Worm (Caenorhabditis elegans): ENCODE data around the gene W04B5.8.

Gene W04B5.8

DNA sequence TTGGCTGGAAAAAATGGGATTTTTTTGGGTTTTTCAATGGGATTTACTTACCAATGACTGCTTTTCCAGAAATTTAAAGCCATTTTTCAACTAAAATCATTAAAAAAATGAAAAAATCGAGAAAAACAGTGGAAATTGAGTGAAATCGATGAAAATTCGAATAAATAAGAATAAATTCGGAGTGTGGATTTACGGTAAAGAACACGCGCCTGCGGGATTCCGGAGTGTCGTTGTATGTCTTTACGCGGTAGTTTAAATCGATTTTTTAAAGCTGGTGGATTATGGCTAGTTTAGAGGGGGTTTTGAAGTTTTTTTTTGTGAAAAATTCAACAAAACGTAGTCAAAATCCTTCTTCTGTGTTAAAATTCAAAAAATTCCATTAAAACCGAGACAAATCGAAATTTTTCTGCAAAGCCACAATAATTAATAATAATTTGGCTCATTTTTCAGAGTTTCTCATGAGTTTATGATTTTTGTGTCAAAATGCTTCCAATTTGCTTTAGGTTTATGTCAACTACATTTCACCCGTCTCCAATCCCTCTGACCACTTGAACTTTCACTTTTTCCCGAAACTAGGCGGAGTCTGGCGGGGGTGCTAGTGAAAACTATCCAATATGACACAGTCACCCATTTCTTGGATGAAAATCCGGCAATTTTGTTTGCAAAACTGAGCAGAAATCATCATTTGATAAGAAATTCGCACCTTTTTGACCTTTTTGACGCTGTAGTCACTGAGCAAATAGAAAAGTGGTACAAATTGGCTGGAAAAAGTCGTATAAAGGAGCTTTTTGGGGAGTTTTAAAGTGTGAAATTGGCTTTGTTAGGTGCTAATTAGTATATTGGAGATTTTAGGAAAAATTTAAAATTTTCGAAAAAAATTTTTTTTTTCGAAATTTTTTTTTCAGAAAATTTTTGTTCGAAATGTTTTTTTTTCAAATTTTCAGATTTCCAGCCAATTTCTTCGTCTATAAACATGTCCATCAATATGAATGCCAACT lies 24.7 kb upstream of the W04B5.8 start, which contains the start of the genes cic-1 and strm-1 (continued):
- no peak for TF ChIP-seq cey-2 (tag; optimal IDR thresholded peaks at IDR 0.05; ENCODE audit: borderline replicate concordance, insufficient read depth)
- TF ChIP-seq mxl-3 (GFP tag; optimal IDR thresholded peaks at IDR 0.05) = no peak
- TF ChIP-seq ZK337.2 (GFP tag; IDR thresholded peaks at IDR 0.05) = no peak
- TF ChIP-seq daf-12 (tag; optimal IDR thresholded peaks at IDR 0.05) = no peak
- TF ChIP-seq saeg-2 (GFP tag; IDR thresholded peaks at IDR 0.05) = no peak
- TF ChIP-seq lin-29 (GFP tag; IDR thresholded peaks at IDR 0.05) = no peak
- TF ChIP-seq ceh-32 (tag; optimal IDR thresholded peaks at IDR 0.05; ENCODE audit: poor library complexity) = no peak
- no peak for TF ChIP-seq lim-7 (GFP tag; IDR thresholded peaks at IDR 0.05)
- TF ChIP-seq ctbp-1 (GFP tag; IDR thresholded peaks at IDR 0.05) = no peak
- no peak for TF ChIP-seq ama-1 (optimal IDR thresholded peaks at IDR 0.05)
- no peak for TF ChIP-seq F37D6.2 (tag; optimal IDR thresholded peaks at IDR 0.05)
- TF ChIP-seq dpl-1 (GFP tag; optimal IDR thresholded peaks at IDR 0.05) = peak; percentile 92
- TF ChIP-seq ces-1 (GFP tag; optimal IDR thresholded peaks at IDR 0.05) = no peak
- no peak for TF ChIP-seq mdt-29 (GFP tag; IDR thresholded peaks at IDR 0.05)
- no peak for TF ChIP-seq jun-1 (tag; optimal IDR thresholded peaks at IDR 0.05)
- TF ChIP-seq mes-2 (tag; optimal IDR thresholded peaks at IDR 0.05; ENCODE audit: poor library complexity, severe bottlenecking) = peak; percentile 71
- TF ChIP-seq mdl-1 (tag; optimal IDR thresholded peaks at IDR 0.05) = no peak
- no peak for TF ChIP-seq ztf-11 (tag; optimal IDR thresholded peaks at IDR 0.05)
- TF ChIP-seq lin-38 (GFP tag; IDR thresholded peaks at IDR 0.05) = peak; percentile 51
- TF ChIP-seq tag-97 (GFP tag; IDR thresholded peaks at IDR 0.05) = no peak
- TF ChIP-seq lin-13 (GFP tag; optimal IDR thresholded peaks at IDR 0.05) = no peak
- TF ChIP-seq nhr-48 (tag; optimal IDR thresholded peaks at IDR 0.05) = no peak
- no peak for TF ChIP-seq pqm-1 (tag; optimal IDR thresholded peaks at IDR 0.05)
- TF ChIP-seq zip-2 (tag; optimal IDR thresholded peaks at IDR 0.05) = no peak
- no peak for TF ChIP-seq lin-1 (GFP tag; IDR thresholded peaks at IDR 0.05)
- TF ChIP-seq dve-1 (tag; optimal IDR thresholded peaks at IDR 0.05; ENCODE audit: insufficient read depth) = peak; percentile 26
- TF ChIP-seq arid-1 (GFP tag; conservative IDR thresholded peaks at IDR 0.05) = no peak
- no peak for TF ChIP-seq egl-43 (GFP tag; IDR thresholded peaks at IDR 0.05)
- no peak for TF ChIP-seq nhr-6 (tag; optimal IDR thresholded peaks at IDR 0.05)
- TF ChIP-seq pha-4 (GFP tag; IDR thresholded peaks at IDR 0.05) = no peak
- TF ChIP-seq pha-4 (tag; optimal IDR thresholded peaks at IDR 0.05) = no peak
- no peak for TF ChIP-seq spr-1 (tag; optimal IDR thresholded peaks at IDR 0.05)
- TF ChIP-seq spr-3 (GFP tag; optimal IDR thresholded peaks at IDR 0.05) = no peak
- TF ChIP-seq T20F7.1 (GFP tag; optimal IDR thresholded peaks at IDR 0.05) = peak; percentile 98
- TF ChIP-seq nhr-76 (tag; optimal IDR thresholded peaks at IDR 0.05) = no peak
- peak; percentile 25 for TF ChIP-seq hlh-30 (tag; optimal IDR thresholded peaks at IDR 0.05; ENCODE audit: insufficient read depth)
- peak; percentile 99 for TF ChIP-seq Y48G9A.11 (GFP tag; IDR thresholded peaks at IDR 0.05)
- no peak for TF ChIP-seq egl-27 (tag; optimal IDR thresholded peaks at IDR 0.05)
- TF ChIP-seq T26A8.4 (GFP tag; IDR thresholded peaks at IDR 0.05) = no peak
- no peak for TF ChIP-seq F44E2.7 (GFP tag; IDR thresholded peaks at IDR 0.05)
- TF ChIP-seq madf-9 (GFP tag; conservative IDR thresholded peaks at IDR 0.05) = no peak
- TF ChIP-seq dmd-6 (GFP tag; IDR thresholded peaks at IDR 0.05) = no peak
- peak; percentile 38 for TF ChIP-seq mep-1 (tag; optimal IDR thresholded peaks at IDR 0.05)
- no peak for TF ChIP-seq hmg-1.1 (GFP tag; IDR thresholded peaks at IDR 0.05)
- TF ChIP-seq daf-16 (GFP tag; optimal IDR thresholded peaks at IDR 0.05) = no peak
- TF ChIP-seq daf-16 (tag; optimal IDR thresholded peaks at IDR 0.05) = peak; percentile 25
- no peak for TF ChIP-seq Y105C5A.15 (GFP tag; IDR thresholded peaks at IDR 0.05)
- no peak for TF ChIP-seq F49E8.2 (tag; optimal IDR thresholded peaks at IDR 0.05; ENCODE audit: borderline replicate concordance)
- no peak for TF ChIP-seq hif-1 (tag; optimal IDR thresholded peaks at IDR 0.05)
